Worm (Caenorhabditis elegans) whole organism, L3 larva: Measurements from ENCODE around the gene dnj-22.

Source experiments
- ceh-16 ChIP-seq: sonication (generic microtip); optimal IDR thresholded peaks from 2 replicates; lab custom pipeline; 2017; ENCODE audit warnings: missing biosample characterization, missing genetic modification characterization
- daf-12 ChIP-seq: fragments of 150-350 bp; optimal IDR thresholded peaks from 2 replicates; lab custom pipeline; 2014; ENCODE audit warnings: missing biosample characterization, missing genetic modification reagents, missing genetic modification characterization
- elt-2 ChIP-seq: sonication (generic microtip); optimal IDR thresholded peaks from 2 replicates; lab custom pipeline; 2016; ENCODE audit warnings: missing genetic modification reagents, mild to moderate bottlenecking, missing genetic modification characterization, missing compliant biosample characterization
- fkh-10 ChIP-seq: sonication (generic microtip); optimal IDR thresholded peaks from 2 replicates; lab custom pipeline; 2017; ENCODE audit warnings: missing biosample characterization, missing genetic modification reagents, missing genetic modification characterization
- jun-1 ChIP-seq: fragments of 150-350 bp; optimal IDR thresholded peaks from 2 replicates; lab custom pipeline; 2014; ENCODE audit warnings: missing biosample characterization, missing genetic modification reagents, missing genetic modification characterization
- mdl-1 ChIP-seq: fragments of 150-350 bp; optimal IDR thresholded peaks from 2 replicates; lab custom pipeline; 2014; ENCODE audit warnings: missing biosample characterization, missing genetic modification characterization
- nhr-11 ChIP-seq: fragments of 150-350 bp; optimal IDR thresholded peaks from 2 replicates; lab custom pipeline; 2014; ENCODE audit warnings: missing biosample characterization, missing genetic modification characterization
- nhr-28 ChIP-seq: fragments of 150-350 bp; optimal IDR thresholded peaks from 2 replicates; lab custom pipeline; 2014; ENCODE audit warnings: missing biosample characterization, missing genetic modification characterization
- pqm-1 ChIP-seq: fragments of 150-350 bp; optimal IDR thresholded peaks from 2 replicates; lab custom pipeline; 2017; ENCODE audit warnings: missing biosample characterization, missing genetic modification characterization, inconsistent platforms
- snpc-4 ChIP-seq: fragments of 150-350 bp; optimal IDR thresholded peaks from 2 replicates; lab custom pipeline; 2014; ENCODE audit warnings: missing biosample characterization, missing genetic modification characterization
- unc-39 ChIP-seq: sonication (generic microtip); optimal IDR thresholded peaks from 4 replicates; lab custom pipeline; 2017; ENCODE audit warnings: missing biosample characterization, missing genetic modification characterization
- zag-1 ChIP-seq: fragments of 150-350 bp; optimal IDR thresholded peaks from 2 replicates; lab custom pipeline; 2014; ENCODE audit warnings: missing biosample characterization, missing genetic modification characterization
- ztf-11 ChIP-seq: fragments of 150-350 bp; optimal IDR thresholded peaks from 2 replicates; lab custom pipeline; 2014; ENCODE audit warnings: missing biosample characterization, missing genetic modification characterization
- ztf-4 ChIP-seq: fragments of 150-350 bp; optimal IDR thresholded peaks from 2 replicates; lab custom pipeline; 2014; ENCODE audit warnings: missing biosample characterization, missing genetic modification characterization

- TF ChIP-seq ceh-16 (tag; lab: Kevin White, UChicago) (no peak), zag-1 (tag; lab: Kevin White, UChicago) (no peak), fkh-10 (GFP tag; lab: Kevin White, UChicago) (no peak), mdl-1 (tag; lab: Kevin White, UChicago) (no peak), unc-39 (tag; lab: Kevin White, UChicago) (no peak), snpc-4 (tag; lab: Kevin White, UChicago) (peak; percentile 4), pqm-1 (tag; lab: Kevin White, UChicago) (no peak), nhr-11 (tag; lab: Kevin White, UChicago) (no peak), jun-1 (tag; lab: Kevin White, UChicago) (no peak), ztf-4 (no peak), ztf-11 (tag; lab: Kevin White, UChicago) (no peak), elt-2 (tag; lab: Kevin White, UChicago) (peak; percentile 22), nhr-28 (tag; lab: Kevin White, UChicago) (no peak), daf-12 (tag; lab: Kevin White, UChicago) (no peak)
Measured at ce11 chrV:8495965-8496364, 34.0 kb upstream of the dnj-22 start.
